Fruit fly (Drosophila melanogaster): Measurements from ENCODE around the gene Rab3-GEF.

The Rab3-GEF gene

dm6 chrX:15079945-15080344 lies 9.5 kb upstream of the Rab3-GEF start:
- TF ChIP-seq CG6808 (GFP tag; optimal IDR thresholded peaks at IDR 0.05) = peak; percentile 81
- peak; percentile 74 for TF ChIP-seq CG9139 (GFP tag; optimal IDR thresholded peaks at IDR 0.05)
- no peak for TF ChIP-seq Ets96B (tag; optimal IDR thresholded peaks at IDR 0.05)
- TF ChIP-seq Eip75B (GFP tag; optimal IDR thresholded peaks at IDR 0.05) = no peak
- peak; percentile 1 for TF ChIP-seq CG6854 (GFP tag; optimal IDR thresholded peaks at IDR 0.05)
- TF ChIP-seq CG8632 (GFP tag; optimal IDR thresholded peaks at IDR 0.05) = no peak
- no peak for TF ChIP-seq CG11902 (GFP tag; optimal IDR thresholded peaks at IDR 0.05)
- TF ChIP-seq CG6276 (GFP tag; optimal IDR thresholded peaks at IDR 0.05) = peak; percentile 48
- peak; percentile 13 for TF ChIP-seq Lpt (GFP tag; optimal IDR thresholded peaks at IDR 0.05)
- 0 out of 3 replicates have a peak, but pooled peaks have one; percentile 9 for TF ChIP-seq eg (GFP tag; IDR thresholded peaks at IDR 0.05)
- peak; percentile 80 to 83 for TF ChIP-seq ss (GFP tag; optimal IDR thresholded peaks at IDR 0.05)
- peak; percentile 25; the same call in 1 of the 3 replicates for TF ChIP-seq CG8119 (GFP tag; IDR thresholded peaks at IDR 0.05)
- TF ChIP-seq CG3919 (GFP tag; optimal IDR thresholded peaks at IDR 0.05) = peak; percentile 9
- TF ChIP-seq Sox15 (GFP tag; optimal IDR thresholded peaks at IDR 0.05) = no peak
- TF ChIP-seq topi (GFP tag; optimal IDR thresholded peaks at IDR 0.05) = no peak
- peak; percentile 19 for TF ChIP-seq CG1621 (tag; optimal IDR thresholded peaks at IDR 0.05)
- TF ChIP-seq svp (GFP tag) = no peak
- peak; percentile 13 for TF ChIP-seq CG10669 (GFP tag; optimal IDR thresholded peaks at IDR 0.05)
- peak; percentile 27 for TF ChIP-seq spab (GFP tag; optimal IDR thresholded peaks at IDR 0.05)
- TF ChIP-seq net (GFP tag; optimal IDR thresholded peaks at IDR 0.05) = peak; percentile 21
- peak in 1 of 2 experiments; percentile 10 for TF ChIP-seq salr (GFP tag; optimal IDR thresholded peaks at IDR 0.05)

dm6 chrX:15080780-15081402 lies 8.6 kb upstream of the Rab3-GEF start, which contains the start of gene CG33177:
TSS of gene CG33177 (plus strand) at chrX:15081367.
- peak; percentile 52 for TF ChIP-seq CG31627 (GFP tag; optimal IDR thresholded peaks at IDR 0.05)
- no peak for TF ChIP-seq CG6854 (GFP tag; optimal IDR thresholded peaks at IDR 0.05)
- TF ChIP-seq Hr38 (GFP tag; optimal IDR thresholded peaks at IDR 0.05) = no peak
- no peak for TF ChIP-seq eg (GFP tag; IDR thresholded peaks at IDR 0.05)
- peak; percentile 36 for TF ChIP-seq cyc (GFP tag; optimal IDR thresholded peaks at IDR 0.05)
- no peak for TF ChIP-seq CG3032 (tag; optimal IDR thresholded peaks at IDR 0.05)
- TF ChIP-seq OdsH (GFP tag; optimal IDR thresholded peaks at IDR 0.05) = no peak
- TF ChIP-seq spab (GFP tag; optimal IDR thresholded peaks at IDR 0.05) = no peak
- TF ChIP-seq CG32006 (GFP tag; optimal IDR thresholded peaks at IDR 0.05) = no peak
- TF ChIP-seq CG10631 (GFP tag; optimal IDR thresholded peaks at IDR 0.05) = no peak
- TF ChIP-seq CG6792 (GFP tag; optimal IDR thresholded peaks at IDR 0.05) = no peak
- TF ChIP-seq Hr39 (GFP tag; optimal IDR thresholded peaks at IDR 0.05) = peak; percentile 42
- TF ChIP-seq CG6276 (GFP tag; optimal IDR thresholded peaks at IDR 0.05) = no peak
- TF ChIP-seq esn (GFP tag; optimal IDR thresholded peaks at IDR 0.05) = peak; percentile 29
- no peak for TF ChIP-seq net (GFP tag; optimal IDR thresholded peaks at IDR 0.05)
- TF ChIP-seq CG11294 (GFP tag; IDR thresholded peaks at IDR 0.05) = no peak
- TF ChIP-seq Sox102F (GFP tag; optimal IDR thresholded peaks at IDR 0.05) = no peak
- no peak for TF ChIP-seq dsx (GFP tag; optimal IDR thresholded peaks at IDR 0.05; ENCODE audit: poor library complexity, severe bottlenecking)
- no peak for TF ChIP-seq CG6163 (GFP tag; IDR thresholded peaks at IDR 0.05)
- peak; percentile 45 for TF ChIP-seq Eip78C (GFP tag)
- TF ChIP-seq vri (GFP tag; optimal IDR thresholded peaks at IDR 0.05) = peak; percentile 37
- TF ChIP-seq salr (GFP tag; optimal IDR thresholded peaks at IDR 0.05) = no peak
- no peak for TF ChIP-seq Ets96B (tag; optimal IDR thresholded peaks at IDR 0.05)
- TF ChIP-seq pdm3 (GFP tag; optimal IDR thresholded peaks at IDR 0.05) = peak; percentile 18
- no peak for TF ChIP-seq CG3919 (GFP tag; optimal IDR thresholded peaks at IDR 0.05)
- no peak for TF ChIP-seq CG8632 (GFP tag; optimal IDR thresholded peaks at IDR 0.05)
- no peak for TF ChIP-seq CG6808 (GFP tag; optimal IDR thresholded peaks at IDR 0.05)
- TF ChIP-seq Sox14 (GFP tag; optimal IDR thresholded peaks at IDR 0.05) = no peak
- no peak for TF ChIP-seq fd85E (GFP tag; optimal IDR thresholded peaks at IDR 0.05)
- no peak for TF ChIP-seq CG8319 (GFP tag; optimal IDR thresholded peaks at IDR 0.05)
- TF ChIP-seq CG1621 (tag; optimal IDR thresholded peaks at IDR 0.05) = no peak
- no peak for TF ChIP-seq CG15336 (GFP tag; IDR thresholded peaks at IDR 0.05)
- TF ChIP-seq Sox15 (GFP tag; optimal IDR thresholded peaks at IDR 0.05) = no peak
- no peak for TF ChIP-seq CG7368 (GFP tag; optimal IDR thresholded peaks at IDR 0.05)
- TF ChIP-seq Met (GFP tag; optimal IDR thresholded peaks at IDR 0.05) = peak; percentile 5
- TF ChIP-seq lz (GFP tag; optimal IDR thresholded peaks at IDR 0.05) = peak; percentile 17
- TF ChIP-seq CG11902 (GFP tag; optimal IDR thresholded peaks at IDR 0.05) = no peak
- no peak for TF ChIP-seq ss (GFP tag; optimal IDR thresholded peaks at IDR 0.05)
- TF ChIP-seq dac (GFP tag; optimal IDR thresholded peaks at IDR 0.05) = no peak
- no peak for TF ChIP-seq CG10669 (GFP tag; optimal IDR thresholded peaks at IDR 0.05)
- peak; percentile 69 for TF ChIP-seq svp (GFP tag)
- no peak for TF ChIP-seq Lpt (GFP tag; optimal IDR thresholded peaks at IDR 0.05)
- no peak for TF ChIP-seq Smox (GFP tag; optimal IDR thresholded peaks at IDR 0.05)
